Fruit fly (Drosophila melanogaster) whole organism, prepupa: Measurements from ENCODE around the gene sau.

ENCODE experiments used
- Blimp-1 ChIP-seq: fragments of 200-800 bp; sonication (Bioruptor generic); optimal IDR thresholded peaks from 3 replicates; lab custom pipeline; 2017; ENCODE audit warnings: missing biosample characterization, missing genetic modification characterization, mild to moderate bottlenecking, moderate library complexity, missing genetic modification reagents
- CG10669 ChIP-seq: fragments of 200-800 bp; sonication (Bioruptor generic); optimal IDR thresholded peaks from 3 replicates; lab custom pipeline; 2018; ENCODE audit warnings: missing biosample characterization, mild to moderate bottlenecking, missing genetic modification characterization, moderate library complexity
- CG11294 ChIP-seq: fragments of 200-800 bp; sonication (Bioruptor generic); IDR thresholded peaks from 2 replicates; pipeline ENCODE4 v1.3.6; 2022; ENCODE audit warnings: missing biosample characterization, missing genetic modification characterization
- CG11762 ChIP-seq: fragments of 200-800 bp; sonication (Bioruptor generic); optimal IDR thresholded peaks from 3 replicates; lab custom pipeline; 2016; ENCODE audit warnings: missing biosample characterization, missing genetic modification characterization; ENCODE audit not compliant: insufficient read depth
- CG11902 ChIP-seq: fragments of 200-800 bp; sonication (Bioruptor generic); optimal IDR thresholded peaks from 3 replicates; lab custom pipeline; 2016; ENCODE audit warnings: missing biosample characterization, missing genetic modification characterization
- CG31627 ChIP-seq: fragments of 200-800 bp; sonication (Bioruptor generic); optimal IDR thresholded peaks from 3 replicates; lab custom pipeline; 2016; ENCODE audit warnings: missing biosample characterization, missing genetic modification characterization
- CG4318 ChIP-seq: fragments of 200-800 bp; sonication (Bioruptor generic); optimal IDR thresholded peaks from 3 replicates; lab custom pipeline; 2017; ENCODE audit warnings: missing biosample characterization, mild to moderate bottlenecking, missing genetic modification characterization
- CG6792 ChIP-seq: fragments of 200-800 bp; sonication (Bioruptor generic); optimal IDR thresholded peaks from 3 replicates; lab custom pipeline; 2016; ENCODE audit warnings: missing biosample characterization, missing genetic modification characterization
- CG8632 ChIP-seq: fragments of 200-800 bp; sonication (Bioruptor generic); optimal IDR thresholded peaks from 3 replicates; lab custom pipeline; 2016; ENCODE audit warnings: missing biosample characterization, missing genetic modification characterization
- CG9139 ChIP-seq: fragments of 200-800 bp; sonication (Bioruptor generic); optimal IDR thresholded peaks from 3 replicates; lab custom pipeline; 2017; ENCODE audit warnings: missing biosample characterization, mild to moderate bottlenecking, missing genetic modification characterization
- Eip75B ChIP-seq: fragments of 200-800 bp; sonication (Bioruptor generic); optimal IDR thresholded peaks from 3 replicates; lab custom pipeline; 2016; ENCODE audit warnings: missing biosample characterization, missing genetic modification characterization
- Eip78C ChIP-seq: fragments of 200-800 bp; sonication (Bioruptor generic); peaks from one replicate; lab custom pipeline; 2016; ENCODE audit warnings: missing biosample characterization, missing genetic modification characterization
- Ets21C ChIP-seq: fragments of 200-800 bp; sonication (Bioruptor generic); optimal IDR thresholded peaks from 3 replicates; lab custom pipeline; 2016; ENCODE audit warnings: missing biosample characterization, missing genetic modification characterization
- Ets96B ChIP-seq: fragments of 200-800 bp; optimal IDR thresholded peaks from 2 replicates; lab custom pipeline; 2019; ENCODE audit warnings: missing biosample characterization, mild to moderate bottlenecking, missing genetic modification characterization, moderate library complexity
- Hr4 ChIP-seq: fragments of 200-800 bp; sonication (Bioruptor generic); optimal IDR thresholded peaks from 3 replicates; lab custom pipeline; 2016; ENCODE audit warnings: missing biosample characterization, missing genetic modification characterization
- OdsH ChIP-seq: fragments of 200-800 bp; sonication (Bioruptor generic); optimal IDR thresholded peaks from 3 replicates; lab custom pipeline; 2016; ENCODE audit warnings: missing biosample characterization, missing genetic modification characterization
- Sox14 ChIP-seq: fragments of 200-800 bp; sonication (Bioruptor generic); optimal IDR thresholded peaks from 3 replicates; lab custom pipeline; 2016; ENCODE audit warnings: missing biosample characterization, missing genetic modification characterization
- achi ChIP-seq: fragments of 200-800 bp; sonication (Bioruptor generic); optimal IDR thresholded peaks from 3 replicates; lab custom pipeline; 2016; ENCODE audit warnings: missing biosample characterization, missing genetic modification characterization
- acj6 ChIP-seq: fragments of 200-800 bp; sonication (Bioruptor generic); optimal IDR thresholded peaks from 3 replicates; lab custom pipeline; 2016; ENCODE audit warnings: missing biosample characterization, missing genetic modification characterization
- cyc ChIP-seq: fragments of 200-800 bp; sonication (Bioruptor generic); optimal IDR thresholded peaks from 3 replicates; lab custom pipeline; 2016; ENCODE audit warnings: missing biosample characterization, missing genetic modification characterization
- dsx ChIP-seq: fragments of 200-800 bp; optimal IDR thresholded peaks from 3 replicates; lab custom pipeline; 2019; ENCODE audit warnings: missing biosample characterization, mild to moderate bottlenecking, missing genetic modification characterization, moderate library complexity; ENCODE audit not compliant: poor library complexity, severe bottlenecking
- fd59A ChIP-seq: fragments of 200-800 bp; sonication (Bioruptor generic); optimal IDR thresholded peaks from 2 replicates; lab custom pipeline; 2017; ENCODE audit warnings: missing biosample characterization, mild to moderate bottlenecking, missing genetic modification characterization, missing genetic modification reagents
- fd85E ChIP-seq: fragments of 200-800 bp; sonication (Bioruptor generic); optimal IDR thresholded peaks from 3 replicates; lab custom pipeline; 2016; ENCODE audit warnings: missing biosample characterization, missing genetic modification characterization
- spab ChIP-seq: fragments of 200-800 bp; sonication (Bioruptor generic); optimal IDR thresholded peaks from 2 replicates; lab custom pipeline; 2017; ENCODE audit warnings: missing biosample characterization, mild to moderate bottlenecking, missing genetic modification characterization, missing genetic modification reagents
- topi ChIP-seq: fragments of 200-800 bp; sonication (Bioruptor generic); optimal IDR thresholded peaks from 3 replicates; lab custom pipeline; 2016; ENCODE audit warnings: missing biosample characterization, missing genetic modification characterization
- vri ChIP-seq: fragments of 200-800 bp; sonication (Bioruptor generic); optimal IDR thresholded peaks from 3 replicates; lab custom pipeline; 2016; ENCODE audit warnings: missing biosample characterization, mild to moderate bottlenecking, missing genetic modification characterization

Gene sau

DNA sequence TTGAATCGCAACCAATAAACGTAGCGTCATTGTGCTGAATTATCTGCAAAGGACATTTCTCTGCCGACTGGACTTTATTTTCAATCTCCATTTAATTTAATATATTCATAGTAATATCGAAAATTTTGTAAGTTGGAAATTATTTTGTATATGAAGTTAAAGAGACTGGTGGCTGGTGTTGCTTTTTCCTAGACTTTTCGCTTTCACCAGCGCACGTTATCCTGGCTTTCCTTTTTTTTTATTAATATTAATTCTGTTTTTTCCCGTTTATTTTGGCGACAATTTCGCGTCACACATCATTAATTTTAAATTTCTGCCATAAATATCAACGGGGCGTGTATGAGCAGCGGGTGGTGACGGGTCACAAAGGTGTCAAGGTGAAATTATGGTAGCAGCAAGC lies 39.1 kb downstream of the sau start, which contains the start of gene CG34049:
Gene CG34049 (minus strand): TSS at position 101 of the 400 bp plus-strand sequence.
- no peak for TF ChIP-seq CG11902 (GFP tag; lab: Kevin White, UChicago)
- no peak for TF ChIP-seq fd59A (GFP tag; lab: Kevin White, UChicago)
- TF ChIP-seq dsx (GFP tag; lab: Kevin White, UChicago): no peak
- no peak for TF ChIP-seq Ets21C (GFP tag; lab: Kevin White, UChicago)
- TF ChIP-seq CG8632 (GFP tag; lab: Kevin White, UChicago): no peak
- no peak for TF ChIP-seq acj6 (GFP tag; lab: Kevin White, UChicago)
- TF ChIP-seq CG31627: no peak
- TF ChIP-seq topi (GFP tag; lab: Kevin White, UChicago): no peak
- no peak for TF ChIP-seq fd85E (GFP tag; lab: Kevin White, UChicago)
- no peak for TF ChIP-seq CG10669 (GFP tag; lab: Kevin White, UChicago)
- no peak for TF ChIP-seq CG11762 (GFP tag; lab: Kevin White, UChicago)
- TF ChIP-seq CG9139 (GFP tag; lab: Kevin White, UChicago): no peak
- TF ChIP-seq Sox14 (GFP tag; lab: Kevin White, UChicago): no peak
- no peak for TF ChIP-seq cyc (GFP tag; lab: Kevin White, UChicago)
- no peak for TF ChIP-seq vri (GFP tag; lab: Kevin White, UChicago)
- no peak for TF ChIP-seq CG11294 (GFP tag; lab: Robert Waterston, UW)
- TF ChIP-seq CG4318 (GFP tag; lab: Kevin White, UChicago): no peak
- TF ChIP-seq, all 60 proteins: peak for 0

DNA sequence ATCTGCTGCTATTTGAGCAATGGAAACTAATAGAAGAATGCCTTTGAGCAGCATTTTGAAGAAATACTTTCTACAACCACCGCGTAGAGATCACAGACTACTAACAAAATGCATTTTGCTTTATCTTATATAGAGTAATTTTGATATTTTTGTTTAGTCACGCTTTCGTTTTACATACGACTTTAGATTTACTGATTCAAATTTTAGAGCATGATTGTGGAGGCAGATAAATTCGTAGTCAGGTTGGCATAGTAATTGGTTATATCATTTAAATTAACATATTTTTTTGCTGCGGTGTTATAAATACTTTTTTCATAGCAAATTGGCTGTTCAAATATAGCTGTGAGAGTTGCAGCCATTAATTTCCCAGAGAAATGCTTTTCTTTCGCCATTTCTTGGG lies 42.9 kb downstream of the sau start, which contains the start of gene CG17242:
Gene CG17242 (minus strand): TSS at position 101 of the 400 bp plus-strand sequence.
- no peak for TF ChIP-seq Ets96B
- no peak for TF ChIP-seq achi (GFP tag; lab: Kevin White, UChicago)
- no peak for TF ChIP-seq CG6792
- TF ChIP-seq Hr4 (GFP tag; lab: Kevin White, UChicago): no peak
- no peak for TF ChIP-seq CG11902 (GFP tag; lab: Kevin White, UChicago)
- no peak for TF ChIP-seq OdsH
- no peak for TF ChIP-seq Sox14 (GFP tag; lab: Kevin White, UChicago)
- no peak for TF ChIP-seq topi (GFP tag; lab: Kevin White, UChicago)
- no peak for TF ChIP-seq cyc (GFP tag; lab: Kevin White, UChicago)
- TF ChIP-seq spab (GFP tag; lab: Kevin White, UChicago): no peak
- TF ChIP-seq fd85E (GFP tag; lab: Kevin White, UChicago): no peak
- TF ChIP-seq Eip75B (GFP tag; lab: Kevin White, UChicago): no peak
- no peak for TF ChIP-seq Blimp-1 (GFP tag; lab: Kevin White, UChicago)
- TF ChIP-seq Eip78C: no peak
